Worm (Caenorhabditis elegans): Measurements from ENCODE around the gene F37A8.1.

F37A8.1 gene

DNA sequence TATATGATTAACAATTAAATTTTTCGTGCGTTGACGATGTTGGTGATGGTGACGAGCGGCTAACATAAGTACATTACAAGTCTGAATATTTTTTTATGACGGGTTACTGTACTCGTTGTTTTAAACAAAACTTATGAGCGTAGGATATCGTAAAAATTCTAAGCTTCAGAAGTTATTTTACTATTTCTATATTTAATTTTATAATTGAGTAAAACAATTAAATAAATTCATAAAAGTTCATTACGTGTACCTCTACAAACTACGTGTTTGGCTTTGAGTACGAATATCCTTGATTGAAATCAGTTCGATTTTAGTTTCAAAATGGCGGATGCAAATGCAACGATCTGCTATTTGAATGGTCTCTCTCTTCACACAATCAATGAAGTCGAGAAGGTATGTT lies at the start of gene F37A8.1:
Gene F37A8.1, plus strand, starts transcription at position 301 of the 400 bp plus-strand sequence.
- TF ChIP-seq Y75B8A.6 (GFP tag; IDR thresholded peaks at IDR 0.05), result no peak
- TF ChIP-seq nhr-6 (tag; optimal IDR thresholded peaks at IDR 0.05), result no peak
- no peak for TF ChIP-seq mep-1 (tag; optimal IDR thresholded peaks at IDR 0.05)
- no peak for TF ChIP-seq lsy-2 (tag; optimal IDR thresholded peaks at IDR 0.05)
- no peak for TF ChIP-seq tag-97 (GFP tag; IDR thresholded peaks at IDR 0.05)
- TF ChIP-seq snpc-1.2 (GFP tag; IDR thresholded peaks at IDR 0.05), result no peak
- no peak for TF ChIP-seq aly-2 (tag; optimal IDR thresholded peaks at IDR 0.05)

- TF ChIP-seq Y105C5A.15 (GFP tag; IDR thresholded peaks at IDR 0.05) (no peak), madf-5 (GFP tag; IDR thresholded peaks at IDR 0.05) (no peak), lim-7 (GFP tag; IDR thresholded peaks at IDR 0.05) (no peak), tra-1 (GFP tag; IDR thresholded peaks at IDR 0.05) (no peak), nhr-28 (tag; optimal IDR thresholded peaks at IDR 0.05) (peak; percentile 48), ztf-11 (tag; optimal IDR thresholded peaks at IDR 0.05) (no peak), ZK337.2 (GFP tag; IDR thresholded peaks at IDR 0.05) (no peak), rbr-2 (tag; optimal IDR thresholded peaks at IDR 0.05) (no peak), mdl-1 (tag; optimal IDR thresholded peaks at IDR 0.05) (no peak), saeg-2 (GFP tag; IDR thresholded peaks at IDR 0.05) (no peak), hlh-30 (tag; optimal IDR thresholded peaks at IDR 0.05; ENCODE audit: insufficient read depth) (peak; percentile 7), nhr-76 (tag; optimal IDR thresholded peaks at IDR 0.05) (no peak), mes-2 (tag; optimal IDR thresholded peaks at IDR 0.05; ENCODE audit: poor library complexity, severe bottlenecking) (no peak), pqm-1 (tag; optimal IDR thresholded peaks at IDR 0.05) (no peak), ceh-44 (GFP tag; IDR thresholded peaks at IDR 0.05) (no peak), T26A8.4 (GFP tag; IDR thresholded peaks at IDR 0.05) (no peak)
Measured at ce11 chrIII:3878986-3879756, 49.1 kb upstream of the F37A8.1 start.

DNA sequence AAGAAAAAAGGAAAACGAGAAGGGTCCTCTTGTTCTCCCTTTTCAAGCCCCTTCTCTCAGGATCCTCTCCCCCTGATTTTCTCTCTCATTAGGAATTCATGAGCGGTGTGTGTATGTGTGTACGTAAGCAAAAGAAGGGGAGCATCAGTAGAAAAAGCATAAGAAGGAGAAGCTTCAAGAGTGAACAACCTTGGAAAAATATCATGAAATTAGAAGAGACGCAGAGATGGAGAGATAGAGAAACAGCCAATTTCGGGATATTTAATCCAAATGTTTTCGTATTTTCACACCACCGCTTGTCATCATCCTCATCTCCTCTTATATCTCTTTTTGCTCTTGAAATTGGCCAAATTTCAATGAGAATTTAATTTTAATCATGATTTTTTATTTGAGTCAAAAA lies 45.1 kb upstream of the F37A8.1 start:
- TF ChIP-seq lin-38 (GFP tag; IDR thresholded peaks at IDR 0.05), result no peak
- TF ChIP-seq ama-1 (optimal IDR thresholded peaks at IDR 0.05), result no peak
- TF ChIP-seq unc-39 (tag; optimal IDR thresholded peaks at IDR 0.05), result no peak
- TF ChIP-seq aha-1 (tag), result peak; percentile 7
- no peak for TF ChIP-seq php-3 (GFP tag; IDR thresholded peaks at IDR 0.05)
- TF ChIP-seq daf-8 (GFP tag; IDR thresholded peaks at IDR 0.05), result no peak

DNA sequence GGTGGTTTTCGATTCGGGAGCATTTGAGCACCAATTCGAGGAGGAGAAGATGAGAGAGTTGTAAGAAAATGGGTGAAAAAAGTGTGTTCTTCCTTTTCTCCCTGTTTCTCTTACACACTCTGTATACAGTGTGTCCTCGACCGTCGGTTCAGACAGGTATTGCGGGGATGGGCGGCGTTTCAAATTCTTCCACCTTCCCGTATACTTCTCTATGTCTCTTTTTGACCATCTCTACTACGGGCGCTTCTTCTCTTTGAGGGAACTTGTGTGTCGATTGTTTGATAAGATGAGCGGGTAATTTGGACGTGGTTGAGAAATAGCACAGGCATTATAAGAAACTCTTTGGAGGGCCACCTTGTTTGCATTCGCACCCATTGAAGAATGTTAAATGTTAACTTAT lies 40.6 kb upstream of the F37A8.1 start:
- TF ChIP-seq jun-1 (tag; optimal IDR thresholded peaks at IDR 0.05), result no peak
- no peak for TF ChIP-seq ceh-32 (tag; optimal IDR thresholded peaks at IDR 0.05; ENCODE audit: poor library complexity)
- TF ChIP-seq lsy-2 (tag; optimal IDR thresholded peaks at IDR 0.05), result peak in 1 of 2 experiments; percentile 37
- TF ChIP-seq set-16 (GFP tag; IDR thresholded peaks at IDR 0.05), result no peak
- TF ChIP-seq zag-1 (tag; optimal IDR thresholded peaks at IDR 0.05), result no peak
- TF ChIP-seq Y48G9A.11 (GFP tag; IDR thresholded peaks at IDR 0.05), result no peak
- no peak for TF ChIP-seq ceh-62 (tag; optimal IDR thresholded peaks at IDR 0.05)
- no peak for TF ChIP-seq nhr-10 (tag; optimal IDR thresholded peaks at IDR 0.05)
- TF ChIP-seq nhr-28 (tag; optimal IDR thresholded peaks at IDR 0.05), result peak; percentile 91
- no peak for TF ChIP-seq tra-1 (GFP tag; IDR thresholded peaks at IDR 0.05)
- TF ChIP-seq zip-2 (tag; optimal IDR thresholded peaks at IDR 0.05), result no peak
- TF ChIP-seq spr-1 (tag; optimal IDR thresholded peaks at IDR 0.05), result no peak
- peak; percentile 77 for TF ChIP-seq lin-13 (GFP tag; optimal IDR thresholded peaks at IDR 0.05)
- TF ChIP-seq egl-27 (tag; optimal IDR thresholded peaks at IDR 0.05), result no peak
- no peak for TF ChIP-seq T26A8.4 (GFP tag; IDR thresholded peaks at IDR 0.05)
- TF ChIP-seq ztf-7 (tag; optimal IDR thresholded peaks at IDR 0.05), result no peak
- TF ChIP-seq ZK337.2 (GFP tag; IDR thresholded peaks at IDR 0.05), result no peak
- no peak for TF ChIP-seq nhr-111 (GFP tag; optimal IDR thresholded peaks at IDR 0.05)
- no peak for TF ChIP-seq ceh-28 (tag; optimal IDR thresholded peaks at IDR 0.05)
- TF ChIP-seq aly-2 (tag; optimal IDR thresholded peaks at IDR 0.05), result no peak
- no peak for TF ChIP-seq T20F7.1 (GFP tag; optimal IDR thresholded peaks at IDR 0.05)
- no peak for TF ChIP-seq Y105C5A.15 (GFP tag; IDR thresholded peaks at IDR 0.05)
- no peak for TF ChIP-seq ces-1 (GFP tag; optimal IDR thresholded peaks at IDR 0.05)
- TF ChIP-seq ceh-82 (tag; optimal IDR thresholded peaks at IDR 0.05), result no peak
- TF ChIP-seq dve-1 (tag; optimal IDR thresholded peaks at IDR 0.05; ENCODE audit: insufficient read depth), result peak; percentile 62
- TF ChIP-seq ceh-44 (GFP tag; IDR thresholded peaks at IDR 0.05), result no peak

Data from whole organism, L4 larva.